Worm (Caenorhabditis elegans): Measurements from ENCODE around the gene C32B5.7.
A peak's percentile ranks its signal among the peaks of the same experiment; 100 is the strongest.
"Not testable (repeated sequence)": the region's sequence is repeated elsewhere in the genome, so short reads cannot be mapped to it uniquely, and the experiment has no call there.

Gene C32B5.7

ce11 chrII:953052-953451 is 7.3 kb upstream of the C32B5.7 start:
- TF ChIP-seq rnt-1 (tag; optimal IDR thresholded peaks at IDR 0.05) (no peak), irx-1 (tag; optimal IDR thresholded peaks at IDR 0.05) (no peak), nhr-85 (tag) (no peak), efl-1 (optimal IDR thresholded peaks at IDR 0.05) (no peak), efl-1 (GFP tag; optimal IDR thresholded peaks at IDR 0.05 in 1 of 2) (peak in 1 of 2 experiments; percentile 59), ceh-82 (tag; optimal IDR thresholded peaks at IDR 0.05) (peak in 1 of 3 experiments; percentile 5), mep-1 (tag; optimal IDR thresholded peaks at IDR 0.05) (no peak), lin-14 (GFP tag; optimal IDR thresholded peaks at IDR 0.05) (peak; percentile 31), nhr-19 (GFP tag; conservative IDR thresholded peaks at IDR 0.05) (no peak), lsy-2 (tag; optimal IDR thresholded peaks at IDR 0.05) (no peak), fkh-8 (tag; optimal IDR thresholded peaks at IDR 0.05) (peak; percentile 9)

DNA sequence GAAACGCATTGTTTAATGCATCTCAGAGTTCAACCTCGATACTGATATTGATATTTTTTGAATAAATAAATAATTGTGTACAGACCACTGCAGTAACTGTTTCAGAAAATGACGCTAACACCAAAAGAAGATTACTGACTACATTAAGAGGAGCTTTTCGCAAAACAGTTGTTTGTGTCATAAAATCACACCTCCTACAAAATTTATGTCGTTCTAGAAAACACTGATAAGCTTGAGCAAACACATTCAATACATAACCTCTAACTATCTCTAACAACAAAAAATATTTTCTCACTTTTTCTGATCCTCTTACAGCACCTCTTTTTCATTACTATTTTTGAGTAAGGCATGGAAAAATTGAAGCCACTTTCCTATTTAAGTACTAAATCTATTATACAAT is 5.7 kb upstream of the C32B5.7 start, which contains the start of gene fbxc-7:
Gene fbxc-7, plus strand, starts transcription at position 301 of the 400 bp plus-strand sequence.
- peak; percentile 15 for TF ChIP-seq elt-2 (tag; optimal IDR thresholded peaks at IDR 0.05)

DNA sequence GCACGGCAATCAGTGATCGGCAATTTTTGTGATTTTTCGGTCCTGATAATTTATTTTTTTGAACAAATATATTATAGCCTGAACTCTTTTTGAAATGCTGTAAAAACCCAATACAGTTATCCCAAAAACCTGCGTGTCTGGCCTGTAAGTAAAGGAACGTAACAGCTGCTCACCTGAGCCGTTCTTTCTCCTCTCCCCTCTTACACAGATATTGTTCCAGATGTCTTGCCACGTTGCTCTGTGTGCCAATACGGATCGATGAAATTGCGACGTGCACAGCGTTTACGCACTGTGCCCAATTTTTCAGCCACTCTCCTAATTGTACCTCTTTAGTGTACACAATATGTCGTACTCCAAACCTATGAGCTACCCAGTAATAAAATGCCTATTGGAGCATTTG is 1.7 kb upstream of the C32B5.7 start, which contains the start of gene sdz-4:
Gene sdz-4, plus strand, starts transcription at position 301 of the 400 bp plus-strand sequence.
- no peak for TF ChIP-seq C34B4.2 (tag; optimal IDR thresholded peaks at IDR 0.05)
- no peak for TF ChIP-seq hlh-4 (tag; optimal IDR thresholded peaks at IDR 0.05)
- TF ChIP-seq Y116A8C.19 (tag; optimal IDR thresholded peaks at IDR 0.05; ENCODE audit: borderline replicate concordance), result no peak
- no peak for TF ChIP-seq dpl-1 (GFP tag; optimal IDR thresholded peaks at IDR 0.05)
- TF ChIP-seq unc-98 (GFP tag; IDR thresholded peaks at IDR 0.05), result no peak
- TF ChIP-seq lir-3 (tag; optimal IDR thresholded peaks at IDR 0.05; ENCODE audit: poor library complexity), result no peak
- TF ChIP-seq sup-37 (GFP tag; optimal IDR thresholded peaks at IDR 0.05), result no peak
- no peak for TF ChIP-seq nhr-77 (tag; optimal IDR thresholded peaks at IDR 0.05)
- no peak for TF ChIP-seq nhr-47 (tag; optimal IDR thresholded peaks at IDR 0.05)
- TF ChIP-seq nhr-12 (tag; optimal IDR thresholded peaks at IDR 0.05), result no peak
- no peak for TF ChIP-seq tlp-1 (tag; optimal IDR thresholded peaks at IDR 0.05)
- no peak for TF ChIP-seq ceh-8 (GFP tag; optimal IDR thresholded peaks at IDR 0.05)
- no peak for TF ChIP-seq C04F5.9 (tag; optimal IDR thresholded peaks at IDR 0.05)
- no peak for TF ChIP-seq mdl-1 (tag; optimal IDR thresholded peaks at IDR 0.05)

ce11 chrII:961961-962360 is 1.6 kb downstream of the C32B5.7 start, which contains the start of gene C32B5.13:
Gene C32B5.13 (minus strand): TSS chrII:962061.
- TF ChIP-seq mdl-1 (tag; optimal IDR thresholded peaks at IDR 0.05), result no peak

- TF ChIP-seq ama-1 (optimal IDR thresholded peaks at IDR 0.05); hpl-2 (GFP tag; optimal IDR thresholded peaks at IDR 0.05); dpl-1 (GFP tag; optimal IDR thresholded peaks at IDR 0.05): not testable (repeated sequence)
Measured at ce11 chrII:966962-967361, 6.6 kb downstream of the C32B5.7 start, which contains the start of gene fbxc-18. Gene fbxc-18 (minus strand): TSS chrII:967062.

ce11 chrII:968106-968505 is 7.8 kb downstream of the C32B5.7 start, which contains the start of gene C32B5.6:
Gene C32B5.6 (plus strand): TSS chrII:968406.
- TF ChIP-seq sptf-1 (tag; optimal IDR thresholded peaks at IDR 0.05); nhr-90 (tag; optimal IDR thresholded peaks at IDR 0.05; ENCODE audit: poor library complexity); lir-3 (tag; optimal IDR thresholded peaks at IDR 0.05; ENCODE audit: poor library complexity): not testable (repeated sequence)

- no peak for TF ChIP-seq ceh-88 (GFP tag; IDR thresholded peaks at IDR 0.05)
- TF ChIP-seq unc-30 (tag; optimal IDR thresholded peaks at IDR 0.05), result no peak
- no peak for TF ChIP-seq ces-1 (GFP tag; optimal IDR thresholded peaks at IDR 0.05)
- no peak for TF ChIP-seq hlh-4 (tag; optimal IDR thresholded peaks at IDR 0.05)
- TF ChIP-seq ztf-11 (tag; optimal IDR thresholded peaks at IDR 0.05), result no peak
- TF ChIP-seq rnt-1 (tag; optimal IDR thresholded peaks at IDR 0.05), result no peak
- TF ChIP-seq elt-3 (tag; optimal IDR thresholded peaks at IDR 0.05), result no peak
- no peak for TF ChIP-seq unc-62 (GFP tag; optimal IDR thresholded peaks at IDR 0.05)
- TF ChIP-seq lin-15B (tag; optimal IDR thresholded peaks at IDR 0.05), result no peak
- TF ChIP-seq efl-1 (optimal IDR thresholded peaks at IDR 0.05), result no peak
- no peak for TF ChIP-seq efl-1 (GFP tag; optimal IDR thresholded peaks at IDR 0.05 in 1 of 2)
- TF ChIP-seq skn-1 (tag; optimal IDR thresholded peaks at IDR 0.05), result no peak
Measured at ce11 chrII:972850-973249, 12.5 kb downstream of the C32B5.7 start, which contains the start of gene C32B5.15. Gene C32B5.15 (minus strand): TSS chrII:972950.
